Worm (Caenorhabditis elegans): ENCODE data around the gene mec-18.

Gene mec-18

ce11 chrX:4222779-4223387, 51.1 kb downstream of the mec-18 start:
- TF ChIP-seq F10E7.11 (tag; optimal IDR thresholded peaks at IDR 0.05) (peak; percentile 45), snpc-1.1 (tag; optimal IDR thresholded peaks at IDR 0.05; ENCODE audit: insufficient read depth) (no peak), snpc-1.3 (tag; optimal IDR thresholded peaks at IDR 0.05; ENCODE audit: insufficient read depth) (no peak), ceh-100 (GFP tag; IDR thresholded peaks at IDR 0.05) (no peak), F33H1.4 (GFP tag; IDR thresholded peaks at IDR 0.05) (no peak), madf-10 (tag; optimal IDR thresholded peaks at IDR 0.05) (peak; percentile 28), nfyb-1 (GFP tag; IDR thresholded peaks at IDR 0.05) (peak; percentile 78), ceh-58 (GFP tag; IDR thresholded peaks at IDR 0.05) (no peak), T07F8.4 (tag; optimal IDR thresholded peaks at IDR 0.05) (no peak), nfya-1 (tag; optimal IDR thresholded peaks at IDR 0.05; ENCODE audit: borderline replicate concordance, insufficient read depth) (no peak), ccch-3 (GFP tag; optimal IDR thresholded peaks at IDR 0.05) (no peak), atf-7 (tag; optimal IDR thresholded peaks at IDR 0.05) (peak; percentile 60), C17E4.6 (GFP tag; IDR thresholded peaks at IDR 0.05) (no peak), attf-5 (GFP tag; optimal IDR thresholded peaks at IDR 0.05) (peak; percentile 34), ztf-6 (GFP tag; IDR thresholded peaks at IDR 0.05) (no peak), nhr-90 (tag; optimal IDR thresholded peaks at IDR 0.05) (no peak), bed-2 (GFP tag; IDR thresholded peaks at IDR 0.05) (no peak), zfh-2 (GFP tag; conservative IDR thresholded peaks at IDR 0.05) (peak; percentile 86), ceh-40 (GFP tag; IDR thresholded peaks at IDR 0.05) (no peak), F55B11.4 (tag; optimal IDR thresholded peaks at IDR 0.05; ENCODE audit: borderline replicate concordance, insufficient read depth) (no peak), zim-3 (tag; optimal IDR thresholded peaks at IDR 0.05) (no peak), cebp-1 (GFP tag; IDR thresholded peaks at IDR 0.05) (0 out of 2 replicates have a peak, but pooled peaks have one; percentile 27), cebp-1 (tag; optimal IDR thresholded peaks at IDR 0.05) (peak; percentile 86), tbx-9 (tag; optimal IDR thresholded peaks at IDR 0.05; ENCODE audit: borderline replicate concordance) (no peak), dox-1 (GFP tag; IDR thresholded peaks at IDR 0.05) (peak; percentile 68), aptf-2 (GFP tag; conservative IDR thresholded peaks at IDR 0.05) (no peak), F49E8.2 (tag; optimal IDR thresholded peaks at IDR 0.05; ENCODE audit: insufficient read depth) (no peak), Y79H2A.3 (GFP tag; conservative IDR thresholded peaks at IDR 0.05) (no peak), madf-6 (GFP tag; IDR thresholded peaks at IDR 0.05) (no peak), B0336.3 (GFP tag; IDR thresholded peaks at IDR 0.05) (peak; percentile 94), gei-17 (GFP tag; optimal IDR thresholded peaks at IDR 0.05) (peak; percentile 89), F52B5.7 (tag; optimal IDR thresholded peaks at IDR 0.05) (peak; percentile 50), lag-1 (GFP tag; IDR thresholded peaks at IDR 0.05) (no peak), sptf-2 (GFP tag; optimal IDR thresholded peaks at IDR 0.05) (no peak), snpc-3.4 (tag; optimal IDR thresholded peaks at IDR 0.05) (no peak), Y67H2A.10 (GFP tag; conservative IDR thresholded peaks at IDR 0.05) (no peak), lin-54 (GFP tag; optimal IDR thresholded peaks at IDR 0.05) (peak; percentile 35), hmg-20 (GFP tag; IDR thresholded peaks at IDR 0.05) (no peak), sea-2 (GFP tag; IDR thresholded peaks at IDR 0.05) (no peak), Y95B8A.8 (GFP tag; IDR thresholded peaks at IDR 0.05) (no peak), Y56A3A.18 (GFP tag; IDR thresholded peaks at IDR 0.05) (peak; percentile 46; the same call in 1 of the 2 replicates), madf-8 (GFP tag; conservative IDR thresholded peaks at IDR 0.05) (no peak), mxl-1 (tag; optimal IDR thresholded peaks at IDR 0.05) (no peak), egl-18 (GFP tag; IDR thresholded peaks at IDR 0.05) (peak; percentile 65; the same call in 1 of the 2 replicates), let-607 (tag; optimal IDR thresholded peaks at IDR 0.05) (peak; percentile 44 to 82), D2030.7 (GFP tag; IDR thresholded peaks at IDR 0.05) (no peak), F23B12.7 (tag; optimal IDR thresholded peaks at IDR 0.05; ENCODE audit: insufficient read depth) (peak; percentile 23)
